Worm (Caenorhabditis elegans): Measurements from ENCODE around the gene gtap-1.
A peak's percentile ranks its signal among the peaks of the same experiment; 100 is the strongest.

The gtap-1 gene

DNA sequence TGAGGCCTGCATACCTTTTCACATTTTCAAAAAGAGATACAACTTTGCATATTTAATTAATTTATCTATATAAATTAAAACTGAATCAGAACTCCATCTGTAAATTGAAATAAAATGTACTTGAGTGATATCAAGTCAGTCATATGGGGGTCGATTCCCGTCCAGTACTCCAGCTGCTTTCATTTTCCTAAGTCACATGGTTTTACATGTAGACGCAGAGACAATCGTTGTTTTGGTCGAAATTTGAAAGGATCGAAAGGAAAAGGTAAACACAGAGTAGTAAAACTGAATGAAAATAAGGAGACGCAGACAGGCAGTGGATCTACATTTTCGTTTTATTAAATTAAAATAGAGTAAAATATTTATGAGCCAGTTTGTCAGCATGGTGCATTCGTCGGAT lies 41.1 kb upstream of the gtap-1 start:
- no peak for TF ChIP-seq sdc-2 (tag; optimal IDR thresholded peaks at IDR 0.05)
- TF ChIP-seq lin-11 (tag; optimal IDR thresholded peaks at IDR 0.05) = no peak
- no peak for TF ChIP-seq fkh-6 (tag; optimal IDR thresholded peaks at IDR 0.05)
- peak; percentile 77 for TF ChIP-seq hlh-30 (tag; optimal IDR thresholded peaks at IDR 0.05; ENCODE audit: insufficient read depth)
- TF ChIP-seq dmd-4 (tag; optimal IDR thresholded peaks at IDR 0.05; ENCODE audit: borderline replicate concordance) = no peak
- no peak for TF ChIP-seq Y22D7AL.16 (tag; optimal IDR thresholded peaks at IDR 0.05)

DNA sequence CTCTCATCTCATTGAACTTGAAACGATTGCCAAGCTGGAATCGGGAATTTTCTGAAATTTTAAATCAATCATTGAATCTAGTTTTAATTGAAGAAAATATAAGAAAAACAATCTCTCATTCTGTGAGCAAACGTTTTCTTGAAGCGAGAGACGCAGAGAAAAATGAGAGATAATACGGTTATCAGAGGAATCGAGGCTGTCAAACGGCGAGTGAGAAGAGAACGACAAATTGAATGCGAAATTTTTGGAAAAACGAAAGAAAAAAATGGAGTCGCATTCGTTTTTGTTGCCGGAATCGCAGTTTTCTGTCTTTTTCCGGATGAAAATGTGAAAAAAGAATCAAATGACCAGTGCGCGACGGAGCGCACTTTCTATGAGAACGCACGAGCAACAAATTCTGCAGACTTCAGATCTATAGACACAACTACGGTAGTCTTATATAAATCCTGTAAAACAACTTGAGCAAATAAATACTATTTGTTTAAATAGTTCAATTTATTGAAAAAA lies 40.6 kb upstream of the gtap-1 start, which contains the start of gene tex-2:
tex-2 (minus strand) TSS at position 51 of the 507 bp plus-strand sequence.
- no peak for TF ChIP-seq unc-86 (tag; optimal IDR thresholded peaks at IDR 0.05)
- no peak for TF ChIP-seq sdc-2 (tag; optimal IDR thresholded peaks at IDR 0.05)
- TF ChIP-seq tbx-2 (tag; optimal IDR thresholded peaks at IDR 0.05) = peak; percentile 47
- TF ChIP-seq ceh-31 (tag; optimal IDR thresholded peaks at IDR 0.05) = peak; percentile 60
- TF ChIP-seq elt-4 (tag; optimal IDR thresholded peaks at IDR 0.05) = no peak
- no peak for TF ChIP-seq hlh-15 (tag; optimal IDR thresholded peaks at IDR 0.05)
- no peak for TF ChIP-seq unc-3 (GFP tag; conservative IDR thresholded peaks at IDR 0.05)
- TF ChIP-seq unc-3 (tag; optimal IDR thresholded peaks at IDR 0.05) = no peak
- TF ChIP-seq rnt-1 (tag; optimal IDR thresholded peaks at IDR 0.05) = no peak
- no peak for TF ChIP-seq ahr-1 (tag; optimal IDR thresholded peaks at IDR 0.05)
- TF ChIP-seq K02D7.2 (tag; optimal IDR thresholded peaks at IDR 0.05) = no peak
- peak; percentile 70 for TF ChIP-seq elt-2 (tag; optimal IDR thresholded peaks at IDR 0.05)
- no peak for TF ChIP-seq ceh-14 (tag; optimal IDR thresholded peaks at IDR 0.05)
- TF ChIP-seq eyg-1 (tag; optimal IDR thresholded peaks at IDR 0.05) = no peak
- TF ChIP-seq pros-1 (tag; optimal IDR thresholded peaks at IDR 0.05) = no peak
- peak; percentile 39 for TF ChIP-seq ztf-16 (tag; optimal IDR thresholded peaks at IDR 0.05)
- no peak for TF ChIP-seq ceh-22 (tag; optimal IDR thresholded peaks at IDR 0.05)
- peak; percentile 63 for TF ChIP-seq unc-42 (tag; optimal IDR thresholded peaks at IDR 0.05)
- TF ChIP-seq Y22D7AL.16 (tag; optimal IDR thresholded peaks at IDR 0.05) = no peak
- no peak for TF ChIP-seq sox-2 (GFP tag; IDR thresholded peaks at IDR 0.05)
- TF ChIP-seq C08G9.2 (tag; optimal IDR thresholded peaks at IDR 0.05) = peak; percentile 31
- no peak for TF ChIP-seq fkh-10 (GFP tag; optimal IDR thresholded peaks at IDR 0.05)
- TF ChIP-seq fax-1 (tag; optimal IDR thresholded peaks at IDR 0.05) = no peak
- TF ChIP-seq dmd-4 (tag; optimal IDR thresholded peaks at IDR 0.05; ENCODE audit: borderline replicate concordance) = no peak
- peak; percentile 47 for TF ChIP-seq zip-5 (tag; optimal IDR thresholded peaks at IDR 0.05)
- TF ChIP-seq sox-4 (tag; optimal IDR thresholded peaks at IDR 0.05) = no peak
- TF ChIP-seq pag-3 (tag; optimal IDR thresholded peaks at IDR 0.05; ENCODE audit: borderline replicate concordance) = no peak
- no peak for TF ChIP-seq pat-9 (tag; optimal IDR thresholded peaks at IDR 0.05)
- no peak for TF ChIP-seq ref-2 (tag; optimal IDR thresholded peaks at IDR 0.05)
- no peak for TF ChIP-seq pqm-1 (tag; optimal IDR thresholded peaks at IDR 0.05)
- peak; percentile 14 for TF ChIP-seq ceh-2 (tag; optimal IDR thresholded peaks at IDR 0.05)

DNA sequence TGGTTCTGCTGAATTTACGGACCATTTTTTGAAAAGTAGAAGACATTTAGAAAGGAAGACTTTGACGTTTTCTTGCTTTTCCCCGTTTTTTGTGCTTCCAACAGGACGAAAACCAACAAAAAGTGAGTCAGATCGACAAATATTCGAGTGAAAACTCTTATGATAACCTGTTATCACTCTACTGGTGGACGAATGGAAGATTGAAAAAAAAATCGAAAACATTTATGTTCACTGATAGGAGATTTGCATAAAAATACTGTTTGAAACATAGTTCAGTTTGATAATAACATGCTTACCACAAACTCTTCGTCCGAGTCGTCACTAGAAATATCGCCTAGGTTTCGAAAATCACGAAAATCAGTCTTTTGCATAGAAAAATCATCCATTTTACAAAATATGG lies 39.4 kb upstream of the gtap-1 start:
- TF ChIP-seq elt-2 (tag; optimal IDR thresholded peaks at IDR 0.05) (no peak), ceh-30 (tag; optimal IDR thresholded peaks at IDR 0.05) (no peak), ref-2 (tag; optimal IDR thresholded peaks at IDR 0.05) (no peak), pag-3 (tag; optimal IDR thresholded peaks at IDR 0.05; ENCODE audit: borderline replicate concordance) (no peak), che-1 (tag; optimal IDR thresholded peaks at IDR 0.05) (no peak), K02D7.2 (tag; optimal IDR thresholded peaks at IDR 0.05) (no peak), odd-2 (tag; optimal IDR thresholded peaks at IDR 0.05) (no peak), zip-5 (tag; optimal IDR thresholded peaks at IDR 0.05) (no peak), fkh-10 (GFP tag; optimal IDR thresholded peaks at IDR 0.05) (no peak), ttx-3 (tag; optimal IDR thresholded peaks at IDR 0.05) (no peak), lim-6 (tag; optimal IDR thresholded peaks at IDR 0.05) (no peak), unc-3 (GFP tag; conservative IDR thresholded peaks at IDR 0.05) (no peak), unc-3 (tag; optimal IDR thresholded peaks at IDR 0.05) (no peak), lin-11 (tag; optimal IDR thresholded peaks at IDR 0.05) (no peak)
